Worm (Caenorhabditis elegans): ENCODE data around the gene cutl-18.

The cutl-18 gene

ce11 chrV:11314025-11314880, 2.4 kb downstream of the cutl-18 start:
- TF ChIP-seq ztf-29 (GFP tag; IDR thresholded peaks at IDR 0.05) (peak; percentile 100), klf-2 (GFP tag; conservative IDR thresholded peaks at IDR 0.05) (peak; percentile 100), cog-1 (tag; optimal IDR thresholded peaks at IDR 0.05) (peak; percentile 98), tab-1 (GFP tag; IDR thresholded peaks at IDR 0.05) (peak; percentile 100), ztf-23 (GFP tag; IDR thresholded peaks at IDR 0.05) (peak; percentile 99), T22C8.4 (GFP tag; IDR thresholded peaks at IDR 0.05) (peak; percentile 99), ref-1 (GFP tag; conservative IDR thresholded peaks at IDR 0.05) (peak; percentile 99), flt-1 (GFP tag; IDR thresholded peaks at IDR 0.05) (peak; percentile 99), med-1 (GFP tag; optimal IDR thresholded peaks at IDR 0.05; ENCODE audit: insufficient read depth) (peak; percentile 96)

- TF ChIP-seq ztf-29 (GFP tag; IDR thresholded peaks at IDR 0.05) (no peak), cog-1 (tag; optimal IDR thresholded peaks at IDR 0.05) (no peak), klf-2 (GFP tag; conservative IDR thresholded peaks at IDR 0.05) (no peak), flt-1 (GFP tag; IDR thresholded peaks at IDR 0.05) (no peak)
Observed at ce11 chrV:11312904-11313303, 3.8 kb downstream of the cutl-18 start.

DNA sequence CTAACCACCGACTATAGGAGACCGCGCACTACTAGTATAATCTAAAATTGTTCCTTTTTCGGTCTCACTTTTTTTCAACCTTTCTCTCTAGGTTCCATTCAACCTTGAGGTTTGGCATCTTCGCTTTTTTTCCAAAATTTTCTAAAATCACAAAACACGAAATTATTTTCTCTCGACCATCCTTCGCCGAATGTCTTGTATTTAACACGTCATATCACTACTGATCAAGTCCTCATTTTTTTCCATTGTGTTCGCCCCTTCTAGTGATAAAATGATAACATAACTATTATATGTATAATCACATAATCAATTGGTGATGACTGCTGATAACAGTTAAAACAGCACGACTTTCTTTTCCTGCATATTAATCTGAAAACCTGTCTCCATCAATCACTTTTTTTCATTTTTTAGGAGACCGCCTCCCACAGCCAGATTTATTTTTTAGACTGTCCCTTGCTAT, 5.7 kb downstream of the cutl-18 start, which contains the start of gene T03F7.7:
Gene T03F7.7, plus strand, starts transcription at position 410 of the 460 bp plus-strand sequence.
- no peak for TF ChIP-seq cog-1 (tag; optimal IDR thresholded peaks at IDR 0.05)
- no peak for TF ChIP-seq flt-1 (GFP tag; IDR thresholded peaks at IDR 0.05)
- TF ChIP-seq klf-2 (GFP tag; conservative IDR thresholded peaks at IDR 0.05) = no peak
- TF ChIP-seq ref-1 (GFP tag; conservative IDR thresholded peaks at IDR 0.05) = no peak
- TF ChIP-seq med-1 (GFP tag; optimal IDR thresholded peaks at IDR 0.05; ENCODE audit: insufficient read depth) = no peak
- no peak for TF ChIP-seq tab-1 (GFP tag; IDR thresholded peaks at IDR 0.05)
- TF ChIP-seq ztf-23 (GFP tag; IDR thresholded peaks at IDR 0.05) = no peak
- TF ChIP-seq ztf-29 (GFP tag; IDR thresholded peaks at IDR 0.05) = no peak
- no peak for TF ChIP-seq T22C8.4 (GFP tag; IDR thresholded peaks at IDR 0.05)

DNA sequence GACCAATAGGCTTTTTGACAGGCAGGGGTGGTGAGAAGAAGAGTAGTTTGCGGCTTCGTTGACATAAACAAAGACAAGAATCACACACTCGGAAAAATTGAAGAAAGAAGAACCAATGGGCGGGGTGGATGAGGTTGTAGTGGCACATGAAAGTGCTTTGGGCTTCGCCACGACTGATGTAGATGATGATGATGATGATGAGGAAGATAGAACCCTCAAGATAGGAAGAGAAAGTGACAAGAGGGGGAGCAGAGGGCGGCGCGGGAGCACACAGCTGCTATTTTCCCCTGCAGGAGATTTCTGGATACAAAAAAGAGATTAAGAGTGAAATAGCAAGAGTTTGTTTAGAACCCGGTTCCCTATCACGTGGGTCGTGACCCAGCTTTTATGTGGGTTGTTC, 7.8 kb downstream of the cutl-18 start:
- TF ChIP-seq T22C8.4 (GFP tag; IDR thresholded peaks at IDR 0.05) (no peak), med-1 (GFP tag; optimal IDR thresholded peaks at IDR 0.05; ENCODE audit: insufficient read depth) (no peak)

- TF ChIP-seq tab-1 (GFP tag; IDR thresholded peaks at IDR 0.05) = no peak
- no peak for TF ChIP-seq cog-1 (tag; optimal IDR thresholded peaks at IDR 0.05)
- TF ChIP-seq T22C8.4 (GFP tag; IDR thresholded peaks at IDR 0.05) = no peak
- TF ChIP-seq klf-2 (GFP tag; conservative IDR thresholded peaks at IDR 0.05) = no peak
- TF ChIP-seq ztf-29 (GFP tag; IDR thresholded peaks at IDR 0.05) = no peak
- TF ChIP-seq med-1 (GFP tag; optimal IDR thresholded peaks at IDR 0.05; ENCODE audit: insufficient read depth) = no peak
- no peak for TF ChIP-seq ref-1 (GFP tag; conservative IDR thresholded peaks at IDR 0.05)
- TF ChIP-seq flt-1 (GFP tag; IDR thresholded peaks at IDR 0.05) = no peak
- TF ChIP-seq ztf-23 (GFP tag; IDR thresholded peaks at IDR 0.05) = no peak
Observed at ce11 chrV:11308346-11308745, 8.4 kb downstream of the cutl-18 start, which contains the start of gene snf-11. Gene snf-11, minus strand, starts transcription at chrV:11308446.

- TF ChIP-seq T22C8.4 (GFP tag; IDR thresholded peaks at IDR 0.05) = no peak
- TF ChIP-seq flt-1 (GFP tag; IDR thresholded peaks at IDR 0.05) = no peak
- TF ChIP-seq ref-1 (GFP tag; conservative IDR thresholded peaks at IDR 0.05) = no peak
- TF ChIP-seq tab-1 (GFP tag; IDR thresholded peaks at IDR 0.05) = no peak
- no peak for TF ChIP-seq ztf-23 (GFP tag; IDR thresholded peaks at IDR 0.05)
- no peak for TF ChIP-seq ztf-29 (GFP tag; IDR thresholded peaks at IDR 0.05)
- TF ChIP-seq klf-2 (GFP tag; conservative IDR thresholded peaks at IDR 0.05) = no peak
- no peak for TF ChIP-seq cog-1 (tag; optimal IDR thresholded peaks at IDR 0.05)
Observed at ce11 chrV:11307781-11308180, 8.9 kb downstream of the cutl-18 start.

ce11 chrV:11304879-11305278, 11.8 kb downstream of the cutl-18 start, which contains the start of gene srh-45:
Gene srh-45, minus strand, starts transcription at chrV:11304979.
- no peak for TF ChIP-seq flt-1 (GFP tag; IDR thresholded peaks at IDR 0.05)
- TF ChIP-seq T22C8.4 (GFP tag; IDR thresholded peaks at IDR 0.05) = no peak
- TF ChIP-seq ztf-29 (GFP tag; IDR thresholded peaks at IDR 0.05) = no peak
- no peak for TF ChIP-seq klf-2 (GFP tag; conservative IDR thresholded peaks at IDR 0.05)
- no peak for TF ChIP-seq med-1 (GFP tag; optimal IDR thresholded peaks at IDR 0.05; ENCODE audit: insufficient read depth)
- no peak for TF ChIP-seq ref-1 (GFP tag; conservative IDR thresholded peaks at IDR 0.05)

DNA sequence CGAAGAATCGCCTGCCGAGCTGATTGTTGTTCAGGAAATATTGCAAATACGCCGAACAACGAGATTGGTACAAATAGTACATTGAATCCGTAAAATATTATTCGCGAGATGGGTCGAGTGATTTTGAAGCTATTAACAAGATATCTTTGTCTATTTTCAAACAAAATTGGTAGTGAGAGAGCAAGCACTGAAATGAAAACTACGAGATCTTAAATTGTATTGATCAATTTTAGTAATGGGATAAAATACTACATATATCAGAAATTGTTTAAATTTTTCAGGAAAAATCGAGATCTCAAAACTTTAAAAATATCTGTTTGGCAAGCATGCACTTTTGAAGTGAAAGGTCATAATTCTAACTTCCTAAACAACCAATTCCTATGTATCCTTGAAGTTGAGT, 12.5 kb downstream of the cutl-18 start:
- TF ChIP-seq ref-1 (GFP tag; conservative IDR thresholded peaks at IDR 0.05) (no peak), cog-1 (tag; optimal IDR thresholded peaks at IDR 0.05) (no peak)

- TF ChIP-seq cog-1 (tag; optimal IDR thresholded peaks at IDR 0.05) (no peak), tab-1 (GFP tag; IDR thresholded peaks at IDR 0.05) (no peak), flt-1 (GFP tag; IDR thresholded peaks at IDR 0.05) (no peak), med-1 (GFP tag; optimal IDR thresholded peaks at IDR 0.05; ENCODE audit: insufficient read depth) (no peak), ref-1 (GFP tag; conservative IDR thresholded peaks at IDR 0.05) (no peak)
Observed at ce11 chrV:11302698-11303097, 14.0 kb downstream of the cutl-18 start, which contains the start of gene srh-46. Gene srh-46, minus strand, starts transcription at chrV:11302886.

ce11 chrV:11300539-11300938, 16.2 kb downstream of the cutl-18 start, which contains the start of gene srh-47:
Gene srh-47, minus strand, starts transcription at chrV:11300639.
- TF ChIP-seq flt-1 (GFP tag; IDR thresholded peaks at IDR 0.05) (no peak), klf-2 (GFP tag; conservative IDR thresholded peaks at IDR 0.05) (no peak), med-1 (GFP tag; optimal IDR thresholded peaks at IDR 0.05; ENCODE audit: insufficient read depth) (no peak), ztf-29 (GFP tag; IDR thresholded peaks at IDR 0.05) (no peak), cog-1 (tag; optimal IDR thresholded peaks at IDR 0.05) (no peak), ztf-23 (GFP tag; IDR thresholded peaks at IDR 0.05) (no peak), T22C8.4 (GFP tag; IDR thresholded peaks at IDR 0.05) (no peak), tab-1 (GFP tag; IDR thresholded peaks at IDR 0.05) (no peak), ref-1 (GFP tag; conservative IDR thresholded peaks at IDR 0.05) (no peak)

Measured in whole organism, midembryonic.